Worm (Caenorhabditis elegans): ENCODE data around the gene akap-1.

ce11 chrIII:6374947-6375415 lies 21.8 kb downstream of the akap-1 start, which contains the start of the genes rps-13 and nfx-1:
- TF ChIP-seq fos-1 (tag; optimal IDR thresholded peaks at IDR 0.05) (peak; percentile 77), nhr-237 (tag; optimal IDR thresholded peaks at IDR 0.05) (no peak), unc-62 (GFP tag; optimal IDR thresholded peaks at IDR 0.05) (no peak), alr-1 (tag; optimal IDR thresholded peaks at IDR 0.05) (no peak)
